Fruit fly (Drosophila melanogaster): ENCODE data around the gene CG11151.
A peak's percentile ranks its signal among the peaks of the same experiment; 100 is the strongest.

The CG11151 gene

dm6 chrX:13740062-13740461, 518 bp downstream of the CG11151 start (continued):
- peak; percentile 97 for TF ChIP-seq Med (GFP tag)
- peak; percentile 80 for TF ChIP-seq HmgD (GFP tag; optimal IDR thresholded peaks at IDR 0.05)
- peak; percentile 95 for TF ChIP-seq Gug (GFP tag; IDR thresholded peaks at IDR 0.05)
- peak; percentile 46 for TF ChIP-seq CG3065 (GFP tag; optimal IDR thresholded peaks at IDR 0.05)
- no peak for TF ChIP-seq grn (GFP tag; optimal IDR thresholded peaks at IDR 0.05)
- TF ChIP-seq danr (GFP tag; IDR thresholded peaks at IDR 0.05), result peak; percentile 47; the same call in 1 of the 2 replicates
- TF ChIP-seq CG13424 (tag; optimal IDR thresholded peaks at IDR 0.05), result peak; percentile 85
- TF ChIP-seq grau (tag; optimal IDR thresholded peaks at IDR 0.05), result peak; percentile 73
- peak; percentile 21 for TF ChIP-seq CG13123 (GFP tag; optimal IDR thresholded peaks at IDR 0.05)
- TF ChIP-seq unc-4 (GFP tag; IDR thresholded peaks at IDR 0.05; ENCODE audit: partially characterized antibody), result no peak
- peak; percentile 95 for TF ChIP-seq CG11456 (GFP tag; IDR thresholded peaks at IDR 0.05)
- peak; percentile 45 for TF ChIP-seq CG15011 (GFP tag; optimal IDR thresholded peaks at IDR 0.05)
- TF ChIP-seq HLH4C (GFP tag; IDR thresholded peaks at IDR 0.05; ENCODE audit: partially characterized antibody), result no peak
- TF ChIP-seq klu (GFP tag; IDR thresholded peaks at IDR 0.05), result peak; percentile 44; the same call in 1 of the 2 replicates
- TF ChIP-seq ato (GFP tag; IDR thresholded peaks at IDR 0.05; ENCODE audit: partially characterized antibody), result no peak
- TF ChIP-seq CG17829 (tag; optimal IDR thresholded peaks at IDR 0.05), result peak; percentile 71
- TF ChIP-seq CG2129 (GFP tag; IDR thresholded peaks at IDR 0.05; ENCODE audit: partially characterized antibody), result no peak
- TF ChIP-seq tin (GFP tag; optimal IDR thresholded peaks at IDR 0.05), result peak; percentile 85
- peak; percentile 84 for TF ChIP-seq HLH3B (GFP tag; IDR thresholded peaks at IDR 0.05)
- TF ChIP-seq luna (GFP tag; optimal IDR thresholded peaks at IDR 0.05), result no peak
- TF ChIP-seq gt (GFP tag; IDR thresholded peaks at IDR 0.05), result peak; percentile 51; the same call in 1 of the 2 replicates
- peak; percentile 15 for TF ChIP-seq CG2202 (tag; optimal IDR thresholded peaks at IDR 0.05)
- TF ChIP-seq CG17359 (tag; optimal IDR thresholded peaks at IDR 0.05), result peak; percentile 82
- peak; percentile 79 for TF ChIP-seq CG7372 (GFP tag; IDR thresholded peaks at IDR 0.05)
- TF ChIP-seq CG8944 (GFP tag; optimal IDR thresholded peaks at IDR 0.05), result peak; percentile 85
- TF ChIP-seq cas (GFP tag; IDR thresholded peaks at IDR 0.05), result peak; percentile 59; the same call in 1 of the 2 replicates
- TF ChIP-seq eyg (GFP tag; optimal IDR thresholded peaks at IDR 0.05), result peak; percentile 34
- peak; percentile 75 for TF ChIP-seq Chrac-16 (GFP tag; optimal IDR thresholded peaks at IDR 0.05)
- no peak for TF ChIP-seq hb (GFP tag; IDR thresholded peaks at IDR 0.05; ENCODE audit: partially characterized antibody)
- no peak for TF ChIP-seq sqz (GFP tag; optimal IDR thresholded peaks at IDR 0.05)
- peak; percentile 81 for TF ChIP-seq gem (tag; optimal IDR thresholded peaks at IDR 0.05)
- TF ChIP-seq ind (GFP tag; optimal IDR thresholded peaks at IDR 0.05), result peak; percentile 86
- TF ChIP-seq CG6272 (GFP tag; IDR thresholded peaks at IDR 0.05), result peak; percentile 69
- TF ChIP-seq toy (GFP tag; IDR thresholded peaks at IDR 0.05), result peak; percentile 68
- TF ChIP-seq CG2120 (GFP tag; optimal IDR thresholded peaks at IDR 0.05), result peak; percentile 89
- TF ChIP-seq nerfin-2 (GFP tag; IDR thresholded peaks at IDR 0.05; ENCODE audit: partially characterized antibody), result no peak
- no peak for TF ChIP-seq CG7556 (GFP tag; optimal IDR thresholded peaks at IDR 0.05)
- TF ChIP-seq pfk (GFP tag; optimal IDR thresholded peaks at IDR 0.05), result peak; percentile 38
- TF ChIP-seq MBD-R2 (GFP tag; IDR thresholded peaks at IDR 0.05), result peak; percentile 59; the same call in 1 of the 2 replicates
- TF ChIP-seq en (GFP tag; optimal IDR thresholded peaks at IDR 0.05), result no peak
- TF ChIP-seq CG17802 (tag; optimal IDR thresholded peaks at IDR 0.05), result no peak
- peak; percentile 69 for TF ChIP-seq CG2712 (tag; optimal IDR thresholded peaks at IDR 0.05)
- no peak for TF ChIP-seq D (optimal IDR thresholded peaks at IDR 0.05)
- TF ChIP-seq D (GFP tag; optimal IDR thresholded peaks at IDR 0.05), result peak; percentile 45
- peak; percentile 58 for TF ChIP-seq Oli (tag; optimal IDR thresholded peaks at IDR 0.05)
- TF ChIP-seq C15 (GFP tag; IDR thresholded peaks at IDR 0.05), result no peak
- no peak for TF ChIP-seq CG8290 (GFP tag; optimal IDR thresholded peaks at IDR 0.05)
- peak in 1 of 2 experiments; percentile 98 for TF ChIP-seq CG8290 (tag; optimal IDR thresholded peaks at IDR 0.05)
